Worm (Caenorhabditis elegans) whole organism, L3 larva: ENCODE measurements around the gene ulp-1.
A peak's percentile ranks its signal among the peaks of the same experiment; 100 is the strongest.

ENCODE experiments used
- egl-27 ChIP-seq: sonication (generic microtip); optimal IDR thresholded peaks from 4 replicates; lab custom pipeline; 2017; ENCODE audit warnings: missing biosample characterization, missing genetic modification reagents, missing genetic modification characterization
- fos-1 ChIP-seq: fragments of 150-350 bp; optimal IDR thresholded peaks from 2 replicates; lab custom pipeline; 2014; ENCODE audit warnings: missing biosample characterization, missing genetic modification characterization
- mdl-1 ChIP-seq: fragments of 150-350 bp; optimal IDR thresholded peaks from 2 replicates; lab custom pipeline; 2014; ENCODE audit warnings: missing biosample characterization, missing genetic modification characterization
- nfya-1 ChIP-seq: sonication (generic microtip); optimal IDR thresholded peaks from 2 replicates; lab custom pipeline; 2017; ENCODE audit warnings: missing genetic modification characterization, mild to moderate bottlenecking, missing compliant biosample characterization, antibody characterized with exemption, moderate library complexity; ENCODE audit not compliant: insufficient read depth
- nhr-12 ChIP-seq: fragments of 150-350 bp; optimal IDR thresholded peaks from 2 replicates; lab custom pipeline; 2014; ENCODE audit warnings: missing biosample characterization, missing genetic modification characterization
- nhr-28 ChIP-seq: fragments of 150-350 bp; optimal IDR thresholded peaks from 2 replicates; lab custom pipeline; 2014; ENCODE audit warnings: missing biosample characterization, missing genetic modification characterization
- pha-4 ChIP-seq: fragments of 150-350 bp; optimal IDR thresholded peaks from 2 replicates; lab custom pipeline; 2014; ENCODE audit warnings: missing biosample characterization, missing genetic modification reagents, missing genetic modification characterization

- TF ChIP-seq nfya-1 (tag; lab: Kevin White, UChicago) = peak; percentile 88
- no peak for TF ChIP-seq fos-1 (tag; lab: Kevin White, UChicago)
- TF ChIP-seq nhr-28 (tag; lab: Kevin White, UChicago) = no peak
- TF ChIP-seq mdl-1 (tag; lab: Kevin White, UChicago) = no peak
- peak; percentile 0 for TF ChIP-seq egl-27 (tag; lab: Kevin White, UChicago)
- TF ChIP-seq nhr-12 = no peak
- peak; percentile 91 for TF ChIP-seq pha-4
These were observed 2.9 kb upstream of the ulp-1 start, which contains the start of gene K10D2.5 for ce11 chrIII:5172470-5172869.
